Worm (Caenorhabditis elegans) whole organism, young adult: ENCODE measurements around the gene pqn-39.

Source experiments
- ama-1 ChIP-seq, 3 experiments: fragments of 150-350 bp in 1 of 3; sonication (generic microtip) in 2 of 3; optimal IDR thresholded peaks; 2 replicates each; lab custom pipeline; 2014 to 2018; ENCODE audit warnings: missing biosample characterization in 2 of 3, missing genetic modification characterization in 2 of 3, missing genetic modification reagents in 2 of 3
- gei-17 ChIP-seq: fragments of 200-800 bp; sonication (Bioruptor generic); optimal IDR thresholded peaks from 2 replicates; lab custom pipeline; 2018; ENCODE audit warnings: mild to moderate bottlenecking, missing genetic modification characterization, missing compliant biosample characterization
- tlf-1 ChIP-seq: fragments of 200-800 bp; sonication (Bioruptor generic); optimal IDR thresholded peaks from 2 replicates; lab custom pipeline; 2018; ENCODE audit warnings: mild to moderate bottlenecking, missing genetic modification characterization, missing compliant biosample characterization

DNA sequence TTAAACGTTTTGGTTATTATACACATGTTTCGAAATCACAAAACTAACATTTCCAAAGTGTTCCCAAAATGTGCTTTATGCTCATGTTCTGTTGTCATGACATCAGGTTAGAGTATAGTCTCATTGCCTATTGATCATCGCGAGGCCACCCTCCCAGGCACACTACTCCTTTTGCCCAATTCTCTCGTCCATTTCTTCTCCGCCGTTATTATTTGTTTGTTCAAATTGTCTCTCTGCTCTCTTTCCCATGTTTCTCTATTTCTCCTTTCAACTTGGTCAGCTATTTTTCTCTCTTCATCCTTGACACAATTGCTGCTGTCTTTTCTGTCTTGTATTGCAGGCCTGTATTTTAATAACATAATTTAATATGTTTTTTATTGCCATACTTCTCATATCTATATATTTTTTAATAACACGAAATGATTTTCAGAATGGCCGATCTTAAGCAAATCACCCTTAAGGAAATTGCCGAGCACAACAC, 33.1 kb upstream of the pqn-39 start, which contains the start of gene cytb-5.1:
- TF ChIP-seq tlf-1 (GFP tag; lab: Kevin White, UChicago) (no peak), gei-17 (GFP tag; lab: Kevin White, UChicago) (no peak), ama-1 (optimal IDR thresholded peaks at IDR 0.05; lab: Kevin White, UChicago) (no peak), ama-1 (GFP tag; optimal IDR thresholded peaks at IDR 0.05; lab: Kevin White, UChicago) (no peak)
